Worm (Caenorhabditis elegans) whole organism, early embryonic: ENCODE data around the gene F40G9.5.
A peak's percentile ranks its signal among the peaks of the same experiment; 100 is the strongest.

ENCODE experiments used
- B0310.2 ChIP-seq: sonication (generic microtip); optimal IDR thresholded peaks from 2 replicates; lab custom pipeline; 2016; ENCODE audit warnings: mild to moderate bottlenecking, missing genetic modification characterization, missing compliant biosample characterization
- F13C5.2 ChIP-seq: sonication (generic microtip); optimal IDR thresholded peaks from 2 replicates; lab custom pipeline; 2017; ENCODE audit warnings: mild to moderate bottlenecking, missing genetic modification characterization, inconsistent platforms, missing compliant biosample characterization
- aly-1 ChIP-seq: sonication (generic microtip); optimal IDR thresholded peaks from 2 replicates; lab custom pipeline; 2016; ENCODE audit warnings: missing genetic modification characterization, missing compliant biosample characterization
- ama-1 ChIP-seq: fragments of 150-350 bp; optimal IDR thresholded peaks from 2 replicates; lab custom pipeline; 2014
- ceh-13 ChIP-seq: fragments of 200-800 bp; sonication (Bioruptor generic); optimal IDR thresholded peaks from 2 replicates; lab custom pipeline; 2018; ENCODE audit warnings: mild to moderate bottlenecking, missing genetic modification characterization, missing compliant biosample characterization
- ceh-36 ChIP-seq: sonication (generic microtip); optimal IDR thresholded peaks from 2 replicates; lab custom pipeline; 2016; ENCODE audit warnings: missing genetic modification characterization, inconsistent platforms, missing compliant biosample characterization
- ets-7 ChIP-seq: sonication (generic microtip); optimal IDR thresholded peaks from 2 replicates; lab custom pipeline; 2016; ENCODE audit warnings: missing genotype, missing genetic modification characterization, missing compliant biosample characterization
- flt-1 ChIP-seq: fragments of 200-800 bp; sonication (Bioruptor generic); IDR thresholded peaks from 2 replicates; pipeline ENCODE4 v1.3.6; 2022; ENCODE audit warnings: missing genetic modification characterization, missing compliant biosample characterization
- hmbx-1 ChIP-seq: sonication (generic microtip); optimal IDR thresholded peaks from 2 replicates; lab custom pipeline; 2016; ENCODE audit warnings: mild to moderate bottlenecking, missing genetic modification characterization, missing compliant biosample characterization
- hmg-4 ChIP-seq: fragments of 200-800 bp; sonication (Bioruptor generic); optimal IDR thresholded peaks from 2 replicates; lab custom pipeline; 2018; ENCODE audit warnings: mild to moderate bottlenecking, missing genetic modification characterization, missing compliant biosample characterization
- hnd-1 ChIP-seq: sonication (generic microtip); optimal IDR thresholded peaks from 2 replicates; lab custom pipeline; 2016; ENCODE audit warnings: missing genetic modification characterization, missing compliant biosample characterization
- pes-1 ChIP-seq: fragments of 200-800 bp; sonication (Bioruptor generic); IDR thresholded peaks from 2 replicates; pipeline ENCODE4 v1.3.6; 2022; ENCODE audit warnings: missing genetic modification reagents, missing genetic modification characterization, missing compliant biosample characterization
- scrt-1 ChIP-seq: fragments of 200-800 bp; sonication (Bioruptor generic); IDR thresholded peaks from 2 replicates; pipeline ENCODE4 v1.3.6; 2022; ENCODE audit warnings: missing genetic modification characterization, missing compliant biosample characterization
- sea-1 ChIP-seq: fragments of 200-800 bp; sonication (Bioruptor generic); conservative IDR thresholded peaks from 2 replicates; pipeline ENCODE4 v1.3.6; 2022; ENCODE audit warnings: missing genetic modification characterization, missing compliant biosample characterization
- tbx-11 ChIP-seq: fragments of 200-800 bp; sonication (Bioruptor generic); IDR thresholded peaks from 2 replicates; pipeline ENCODE4 v1.3.6; 2022; ENCODE audit warnings: missing genetic modification characterization, missing compliant biosample characterization
- tbx-37 ChIP-seq: fragments of 200-800 bp; sonication (Bioruptor generic); conservative IDR thresholded peaks from 2 replicates; pipeline ENCODE4 v1.3.6; 2022; ENCODE audit warnings: missing genetic modification reagents, missing genetic modification characterization, missing compliant biosample characterization
- tra-4 ChIP-seq: sonication (generic microtip); optimal IDR thresholded peaks from 2 replicates; lab custom pipeline; 2017; ENCODE audit warnings: missing genetic modification characterization, missing compliant biosample characterization

F40G9.5 gene

DNA sequence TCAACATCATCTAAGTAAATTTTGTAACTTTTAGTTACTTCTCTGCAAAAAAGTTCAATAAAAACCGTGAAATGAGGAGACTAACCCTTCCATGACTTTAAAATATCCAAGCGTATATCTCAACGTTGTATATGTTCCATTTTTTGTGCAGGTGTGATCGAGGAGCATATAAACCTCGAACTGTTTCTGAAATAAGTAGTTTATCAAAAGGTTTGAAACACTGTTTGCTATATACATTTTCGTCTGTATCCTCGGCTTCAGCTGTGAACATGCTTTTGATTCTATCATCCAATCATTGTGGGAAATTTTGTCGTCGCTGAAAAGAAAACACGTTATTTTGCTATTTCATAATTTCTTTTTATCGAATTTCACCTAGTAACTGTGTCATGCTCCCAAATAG lies at the start of gene F40G9.5:
Gene F40G9.5 (plus strand): TSS at position 301 of the 400 bp plus-strand sequence.
- TF ChIP-seq F13C5.2 (tag; lab: Kevin White, UChicago) = no peak
- no peak for TF ChIP-seq tbx-11 (GFP tag; lab: Robert Waterston, UW)
- no peak for TF ChIP-seq tra-4 (tag; lab: Kevin White, UChicago)
- TF ChIP-seq hmg-4 = no peak
- TF ChIP-seq B0310.2 (tag; lab: Kevin White, UChicago) = no peak
- no peak for TF ChIP-seq aly-1 (tag; lab: Kevin White, UChicago)
- no peak for TF ChIP-seq ets-7
- no peak for TF ChIP-seq ama-1 (lab: Kevin White, UChicago)
- no peak for TF ChIP-seq scrt-1 (GFP tag; lab: Robert Waterston, UW)
- TF ChIP-seq sea-1 (GFP tag; lab: Robert Waterston, UW) = no peak
- no peak for TF ChIP-seq hnd-1 (tag; lab: Kevin White, UChicago)
- TF ChIP-seq hmbx-1 (tag; lab: Kevin White, UChicago) = no peak
- TF ChIP-seq pes-1 = no peak
- TF ChIP-seq ceh-13 = no peak
- TF ChIP-seq tbx-37 = no peak
- TF ChIP-seq ceh-36 (tag; lab: Kevin White, UChicago) = no peak
- TF ChIP-seq flt-1 (GFP tag; lab: Robert Waterston, UW) = no peak

DNA sequence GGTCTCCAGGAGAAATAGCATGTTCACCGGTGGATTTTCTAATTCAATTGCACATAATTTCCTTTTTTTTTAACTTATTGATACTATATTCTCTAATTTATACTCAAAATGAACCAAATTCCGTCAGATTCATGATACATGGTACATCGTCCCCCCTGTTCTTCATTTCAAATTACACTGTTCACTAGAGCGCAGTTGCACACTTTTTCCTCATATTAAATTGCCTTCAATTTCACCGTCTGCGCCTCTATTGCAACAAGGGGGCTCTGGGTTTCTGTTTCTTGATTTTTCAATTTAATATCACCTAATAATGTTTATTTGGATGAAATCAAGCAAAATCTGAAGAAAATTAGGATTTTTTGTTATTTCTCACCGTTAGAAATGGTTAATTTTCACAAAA lies 49.4 kb upstream of the F40G9.5 start:
- no peak for TF ChIP-seq flt-1 (GFP tag; lab: Robert Waterston, UW)
- no peak for TF ChIP-seq tbx-37
- TF ChIP-seq hmg-4 = no peak
- no peak for TF ChIP-seq tbx-11 (GFP tag; lab: Robert Waterston, UW)
- no peak for TF ChIP-seq scrt-1 (GFP tag; lab: Robert Waterston, UW)
- TF ChIP-seq ama-1 (lab: Kevin White, UChicago) = no peak
- TF ChIP-seq F13C5.2 (tag; lab: Kevin White, UChicago) = peak; percentile 31
- TF ChIP-seq ceh-36 (tag; lab: Kevin White, UChicago) = no peak

DNA sequence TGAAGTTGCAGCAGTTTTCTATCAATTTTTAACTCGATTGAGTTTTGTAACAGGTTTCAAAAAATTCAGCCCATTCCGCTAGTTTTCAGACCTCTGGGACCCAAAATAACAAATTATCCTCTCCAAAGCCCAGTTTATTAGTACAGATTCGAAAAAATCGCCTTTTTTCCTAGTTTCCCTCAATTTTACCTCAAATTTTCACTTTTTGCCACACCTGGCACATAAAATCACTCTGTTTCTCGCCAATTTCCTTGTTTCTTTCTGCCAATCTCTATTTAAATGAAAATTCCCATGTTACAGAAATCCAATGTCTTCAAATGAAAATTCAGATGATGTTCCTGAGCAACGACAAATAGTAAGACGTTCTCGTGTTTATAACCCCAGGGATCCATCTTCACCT lies 48.9 kb upstream of the F40G9.5 start, which contains the start of gene pals-22:
Gene pals-22 (plus strand): TSS at position 301 of the 400 bp plus-strand sequence.
- no peak for TF ChIP-seq hmg-4
- TF ChIP-seq tbx-37 = no peak
- no peak for TF ChIP-seq pes-1
- no peak for TF ChIP-seq aly-1 (tag; lab: Kevin White, UChicago)
- TF ChIP-seq ceh-36 (tag; lab: Kevin White, UChicago) = no peak

- TF ChIP-seq sea-1 (GFP tag; lab: Robert Waterston, UW) = no peak
- TF ChIP-seq tra-4 (tag; lab: Kevin White, UChicago) = no peak
- TF ChIP-seq ama-1 (lab: Kevin White, UChicago) = no peak
- no peak for TF ChIP-seq tbx-11 (GFP tag; lab: Robert Waterston, UW)
- no peak for TF ChIP-seq hnd-1 (tag; lab: Kevin White, UChicago)
- TF ChIP-seq F13C5.2 (tag; lab: Kevin White, UChicago) = no peak
- TF ChIP-seq flt-1 (GFP tag; lab: Robert Waterston, UW) = no peak
Measured at ce11 chrIII:134194-134593, 46.9 kb upstream of the F40G9.5 start, which contains the start of gene pals-25. Gene pals-25 (plus strand): TSS chrIII:134494.

ce11 chrIII:140904-141303 lies 40.2 kb upstream of the F40G9.5 start, which contains the start of gene fbxb-81:
Gene fbxb-81 (minus strand): TSS chrIII:141217.
- TF ChIP-seq F13C5.2 (tag; lab: Kevin White, UChicago) (no peak), scrt-1 (GFP tag; lab: Robert Waterston, UW) (no peak), tbx-37 (no peak), tra-4 (tag; lab: Kevin White, UChicago) (no peak)

- TF ChIP-seq tbx-37 (no peak), ets-7 (no peak), ceh-13 (no peak), tbx-11 (GFP tag; lab: Robert Waterston, UW) (no peak), B0310.2 (tag; lab: Kevin White, UChicago) (no peak), hnd-1 (tag; lab: Kevin White, UChicago) (no peak), flt-1 (GFP tag; lab: Robert Waterston, UW) (no peak), ceh-36 (tag; lab: Kevin White, UChicago) (no peak), scrt-1 (GFP tag; lab: Robert Waterston, UW) (no peak)
Measured at ce11 chrIII:143121-143520, 37.9 kb upstream of the F40G9.5 start, which contains the start of gene fbxb-82. Gene fbxb-82 (minus strand): TSS chrIII:143221.

DNA sequence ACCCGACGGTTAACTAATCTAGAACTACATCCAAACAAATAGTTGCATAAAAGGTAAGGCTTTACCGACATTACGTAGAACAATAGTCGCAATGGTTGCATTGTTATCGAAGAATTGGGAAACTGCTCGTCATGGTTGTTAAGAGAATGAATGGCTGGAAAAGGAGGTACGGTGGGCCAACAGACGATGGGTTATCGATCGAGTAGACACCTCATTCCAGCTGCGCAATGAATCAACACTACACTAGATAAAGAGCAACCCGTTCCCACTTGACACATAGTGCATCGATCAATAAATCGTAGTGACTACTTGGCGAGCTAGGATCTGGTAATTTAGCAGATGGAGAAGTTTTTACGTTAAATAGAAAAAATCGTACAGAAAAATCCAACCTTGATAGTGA lies 36.0 kb upstream of the F40G9.5 start, which contains the start of the genes T17A3.12 and fbxb-83:
Gene T17A3.12 (minus strand): TSS at position 101 of the 400 bp plus-strand sequence.
Gene fbxb-83 (minus strand): TSS at position 134 of the 400 bp plus-strand sequence.
- TF ChIP-seq F13C5.2 (tag; lab: Kevin White, UChicago) (no peak), B0310.2 (tag; lab: Kevin White, UChicago) (no peak), aly-1 (tag; lab: Kevin White, UChicago) (no peak), tbx-37 (no peak), ama-1 (lab: Kevin White, UChicago) (no peak), tra-4 (tag; lab: Kevin White, UChicago) (no peak), ets-7 (no peak), tbx-11 (GFP tag; lab: Robert Waterston, UW) (no peak), ceh-36 (tag; lab: Kevin White, UChicago) (no peak), hmg-4 (no peak), scrt-1 (GFP tag; lab: Robert Waterston, UW) (no peak), sea-1 (GFP tag; lab: Robert Waterston, UW) (no peak), pes-1 (no peak), hnd-1 (tag; lab: Kevin White, UChicago) (no peak), flt-1 (GFP tag; lab: Robert Waterston, UW) (no peak), ceh-13 (no peak), hmbx-1 (tag; lab: Kevin White, UChicago) (no peak)

ce11 chrIII:146369-146768 lies 34.7 kb upstream of the F40G9.5 start, which contains the start of gene fbxb-84:
Gene fbxb-84 (minus strand): TSS chrIII:146469.
- TF ChIP-seq scrt-1 (GFP tag; lab: Robert Waterston, UW) = no peak
- TF ChIP-seq sea-1 (GFP tag; lab: Robert Waterston, UW) = no peak
- TF ChIP-seq flt-1 (GFP tag; lab: Robert Waterston, UW) = no peak
- TF ChIP-seq tbx-37 = no peak
- TF ChIP-seq tbx-11 (GFP tag; lab: Robert Waterston, UW) = no peak
- TF ChIP-seq pes-1 = no peak
- TF ChIP-seq F13C5.2 (tag; lab: Kevin White, UChicago) = no peak
- no peak for TF ChIP-seq ama-1 (lab: Kevin White, UChicago)
- TF ChIP-seq ceh-36 (tag; lab: Kevin White, UChicago) = no peak
- TF ChIP-seq hmg-4 = no peak
- no peak for TF ChIP-seq B0310.2 (tag; lab: Kevin White, UChicago)
- TF ChIP-seq tra-4 (tag; lab: Kevin White, UChicago) = no peak
- no peak for TF ChIP-seq ets-7
- no peak for TF ChIP-seq ceh-13
- no peak for TF ChIP-seq aly-1 (tag; lab: Kevin White, UChicago)
- TF ChIP-seq hmbx-1 (tag; lab: Kevin White, UChicago) = no peak
- no peak for TF ChIP-seq hnd-1 (tag; lab: Kevin White, UChicago)
